Worm (Caenorhabditis elegans): Measurements from ENCODE around the gene str-79.

The str-79 gene

ce11 chrX:1969575-1969974 is at the start of gene str-79:
Gene str-79 (plus strand): TSS chrX:1969875.
- TF ChIP-seq dao-5 (tag; optimal IDR thresholded peaks at IDR 0.05) (no peak), W03F9.2 (tag; optimal IDR thresholded peaks at IDR 0.05) (no peak), him-1 (tag; optimal IDR thresholded peaks at IDR 0.05) (no peak)

ce11 chrX:1922294-1922693 is 47.4 kb upstream of the str-79 start, which contains the start of gene ZC53.22:
Gene ZC53.22 (minus strand): TSS chrX:1922394.
- no peak for TF ChIP-seq dao-5 (tag; optimal IDR thresholded peaks at IDR 0.05)
- TF ChIP-seq him-1 (tag; optimal IDR thresholded peaks at IDR 0.05), result no peak
- TF ChIP-seq W03F9.2 (tag; optimal IDR thresholded peaks at IDR 0.05), result no peak

ce11 chrX:1924138-1924537 is 45.5 kb upstream of the str-79 start, which contains the start of gene ZC53.2:
Gene ZC53.2 (minus strand): TSS chrX:1924238.
- TF ChIP-seq W03F9.2 (tag; optimal IDR thresholded peaks at IDR 0.05) (no peak), dao-5 (tag; optimal IDR thresholded peaks at IDR 0.05) (no peak), him-1 (tag; optimal IDR thresholded peaks at IDR 0.05) (no peak)

ce11 chrX:1935438-1935837 is 34.2 kb upstream of the str-79 start:
- TF ChIP-seq dao-5 (tag; optimal IDR thresholded peaks at IDR 0.05), result no peak
- no peak for TF ChIP-seq him-1 (tag; optimal IDR thresholded peaks at IDR 0.05)
- TF ChIP-seq W03F9.2 (tag; optimal IDR thresholded peaks at IDR 0.05), result no peak

- TF ChIP-seq him-1 (tag; optimal IDR thresholded peaks at IDR 0.05) (no peak), W03F9.2 (tag; optimal IDR thresholded peaks at IDR 0.05) (no peak), dao-5 (tag; optimal IDR thresholded peaks at IDR 0.05) (no peak)
These were observed 30.4 kb upstream of the str-79 start for ce11 chrX:1939248-1939647.

ce11 chrX:1939887-1940286 is 29.8 kb upstream of the str-79 start, which contains the start of gene Y59E1A.4:
Gene Y59E1A.4 (minus strand): TSS chrX:1939987.
- no peak for TF ChIP-seq him-1 (tag; optimal IDR thresholded peaks at IDR 0.05)
- TF ChIP-seq dao-5 (tag; optimal IDR thresholded peaks at IDR 0.05), result no peak
- no peak for TF ChIP-seq W03F9.2 (tag; optimal IDR thresholded peaks at IDR 0.05)

ce11 chrX:1959063-1959462 is 10.6 kb upstream of the str-79 start:
- TF ChIP-seq him-1 (tag; optimal IDR thresholded peaks at IDR 0.05), result no peak

- TF ChIP-seq W03F9.2 (tag; optimal IDR thresholded peaks at IDR 0.05) (no peak), him-1 (tag; optimal IDR thresholded peaks at IDR 0.05) (no peak), dao-5 (tag; optimal IDR thresholded peaks at IDR 0.05) (no peak)
These were observed 8.6 kb upstream of the str-79 start for ce11 chrX:1960895-1961715.

- TF ChIP-seq dao-5 (tag; optimal IDR thresholded peaks at IDR 0.05) (no peak), him-1 (tag; optimal IDR thresholded peaks at IDR 0.05) (no peak), W03F9.2 (tag; optimal IDR thresholded peaks at IDR 0.05) (no peak)
These were observed 7.4 kb upstream of the str-79 start, which contains the start of gene F52D2.7 for ce11 chrX:1962273-1962672. Gene F52D2.7 (plus strand): TSS chrX:1962573.

- TF ChIP-seq dao-5 (tag; optimal IDR thresholded peaks at IDR 0.05) (no peak), him-1 (tag; optimal IDR thresholded peaks at IDR 0.05) (no peak), W03F9.2 (tag; optimal IDR thresholded peaks at IDR 0.05) (no peak)
These were observed 5.3 kb upstream of the str-79 start for ce11 chrX:1964411-1964810.

ce11 chrX:1964828-1965227 is 4.8 kb upstream of the str-79 start:
- no peak for TF ChIP-seq him-1 (tag; optimal IDR thresholded peaks at IDR 0.05)
- no peak for TF ChIP-seq W03F9.2 (tag; optimal IDR thresholded peaks at IDR 0.05)
- TF ChIP-seq dao-5 (tag; optimal IDR thresholded peaks at IDR 0.05), result no peak

ce11 chrX:1971647-1972046 is 2.0 kb downstream of the str-79 start:
- no peak for TF ChIP-seq him-1 (tag; optimal IDR thresholded peaks at IDR 0.05)
- no peak for TF ChIP-seq W03F9.2 (tag; optimal IDR thresholded peaks at IDR 0.05)
- TF ChIP-seq dao-5 (tag; optimal IDR thresholded peaks at IDR 0.05), result no peak

- TF ChIP-seq W03F9.2 (tag; optimal IDR thresholded peaks at IDR 0.05), result no peak
- TF ChIP-seq him-1 (tag; optimal IDR thresholded peaks at IDR 0.05), result no peak
- no peak for TF ChIP-seq dao-5 (tag; optimal IDR thresholded peaks at IDR 0.05)
These were observed 3.1 kb downstream of the str-79 start for ce11 chrX:1972766-1973165.

ce11 chrX:1974699-1975098 is 5.0 kb downstream of the str-79 start, which contains the start of gene F52D2.5:
Gene F52D2.5 (minus strand): TSS chrX:1974799.
- TF ChIP-seq W03F9.2 (tag; optimal IDR thresholded peaks at IDR 0.05), result no peak
- no peak for TF ChIP-seq him-1 (tag; optimal IDR thresholded peaks at IDR 0.05)
- no peak for TF ChIP-seq dao-5 (tag; optimal IDR thresholded peaks at IDR 0.05)

ce11 chrX:1975692-1976091 is 6.0 kb downstream of the str-79 start, which contains the start of gene F52D2.6:
Gene F52D2.6 (plus strand): TSS chrX:1975992.
- no peak for TF ChIP-seq him-1 (tag; optimal IDR thresholded peaks at IDR 0.05)
- TF ChIP-seq dao-5 (tag; optimal IDR thresholded peaks at IDR 0.05), result no peak
- no peak for TF ChIP-seq W03F9.2 (tag; optimal IDR thresholded peaks at IDR 0.05)

Data from whole organism, L4/young adult.